ENCODE assay signal across 4 fruit fly cellular contexts in genomic region chr2L:18310489-18310888, dm6.
TF ChIP-seq lines count a peak whose summit lies in the region.

No protein-coding gene starts in this region.

- TF ChIP-seq CTCF in whole organism, embryonic (GFP tag; optimal IDR thresholded peaks at IDR 0.05; lab: Kevin White, UChicago): no peak

TF ChIP-seq in whole organism, embryonic, 481 proteins besides CTCF, POLR2A, EP300 and RAD21 (continues in another document):
- TF ChIP-seq Xrp1 (GFP tag; IDR thresholded peaks at IDR 0.05; lab: Robert Waterston, UW) (peak; percentile 85), CG14860 (GFP tag; IDR thresholded peaks at IDR 0.05; lab: Robert Waterston, UW; ENCODE audit: partially characterized antibody) (no peak), zf30C (GFP tag; optimal IDR thresholded peaks at IDR 0.05; lab: Kevin White, UChicago) (no peak), CG18476 (GFP tag; optimal IDR thresholded peaks at IDR 0.05; lab: Kevin White, UChicago) (peak; percentile 3), CG15011 (GFP tag; optimal IDR thresholded peaks at IDR 0.05; lab: Kevin White, UChicago) (peak; percentile 38), CG15696 (tag; optimal IDR thresholded peaks at IDR 0.05; lab: Kevin White, UChicago) (peak; percentile 57), gem (tag; optimal IDR thresholded peaks at IDR 0.05; lab: Kevin White, UChicago) (peak; percentile 84), Rfx (GFP tag; IDR thresholded peaks at IDR 0.05; lab: Robert Waterston, UW) (0 out of 2 replicates have a peak, but pooled peaks have one; percentile 9), HHEX (GFP tag; optimal IDR thresholded peaks at IDR 0.05; lab: Kevin White, UChicago) (peak; percentile 44), row (GFP tag; IDR thresholded peaks at IDR 0.05; lab: Robert Waterston, UW) (peak; percentile 72), CG2889 (GFP tag; IDR thresholded peaks at IDR 0.05; lab: Robert Waterston, UW) (no peak), CG2129 (GFP tag; IDR thresholded peaks at IDR 0.05; lab: Robert Waterston, UW; ENCODE audit: partially characterized antibody) (no peak), Ada2b (GFP tag; IDR thresholded peaks at IDR 0.05; lab: Robert Waterston, UW) (peak; percentile 80), Hr3 (GFP tag; optimal IDR thresholded peaks at IDR 0.05; lab: Kevin White, UChicago) (peak; percentile 48), Fer2 (tag; optimal IDR thresholded peaks at IDR 0.05; lab: Kevin White, UChicago) (no peak), vvl (GFP tag; IDR thresholded peaks at IDR 0.05; lab: Robert Waterston, UW) (peak; percentile 58), CG12155 (GFP tag; optimal IDR thresholded peaks at IDR 0.05; lab: Kevin White, UChicago) (peak; percentile 46), dmrt11E (tag; optimal IDR thresholded peaks at IDR 0.05; lab: Kevin White, UChicago) (peak; percentile 80), lola (GFP tag; optimal IDR thresholded peaks at IDR 0.05; lab: Kevin White, UChicago) (peak in 1 of 3 experiments; percentile 74), CG3163 (GFP tag; optimal IDR thresholded peaks at IDR 0.05; lab: Kevin White, UChicago) (no peak), Rx (GFP tag; IDR thresholded peaks at IDR 0.05; lab: Robert Waterston, UW) (peak; percentile 41; the same call in 1 of the 2 replicates), CG12391 (tag; optimal IDR thresholded peaks at IDR 0.05; lab: Kevin White, UChicago) (peak; percentile 76)

TF ChIP-seq in whole organism, prepupa, 60 proteins besides CTCF, POLR2A, EP300 and RAD21 (continues in another document):
- TF ChIP-seq spab (GFP tag; optimal IDR thresholded peaks at IDR 0.05; lab: Kevin White, UChicago) (peak; percentile 86), Ets21C (GFP tag; optimal IDR thresholded peaks at IDR 0.05; lab: Kevin White, UChicago) (no peak), CG7368 (GFP tag; optimal IDR thresholded peaks at IDR 0.05; lab: Kevin White, UChicago) (peak; percentile 55), net (GFP tag; optimal IDR thresholded peaks at IDR 0.05; lab: Kevin White, UChicago) (peak; percentile 72), Hr4 (GFP tag; optimal IDR thresholded peaks at IDR 0.05; lab: Kevin White, UChicago) (peak; percentile 54), CG6792 (GFP tag; optimal IDR thresholded peaks at IDR 0.05; lab: Kevin White, UChicago) (peak; percentile 75), CG11762 (GFP tag; optimal IDR thresholded peaks at IDR 0.05; lab: Kevin White, UChicago; ENCODE audit: insufficient read depth) (peak; percentile 70), Lpt (GFP tag; optimal IDR thresholded peaks at IDR 0.05; lab: Kevin White, UChicago) (peak; percentile 62), CG11902 (GFP tag; optimal IDR thresholded peaks at IDR 0.05; lab: Kevin White, UChicago) (peak; percentile 35), CG8119 (GFP tag; IDR thresholded peaks at IDR 0.05; lab: Robert Waterston, UW) (peak; percentile 82), Blimp-1 (GFP tag; optimal IDR thresholded peaks at IDR 0.05; lab: Kevin White, UChicago) (peak; percentile 59), CG9139 (GFP tag; optimal IDR thresholded peaks at IDR 0.05; lab: Kevin White, UChicago) (peak; percentile 35), CG3032 (tag; optimal IDR thresholded peaks at IDR 0.05; lab: Kevin White, UChicago) (peak; percentile 85), dsx (GFP tag; optimal IDR thresholded peaks at IDR 0.05; lab: Kevin White, UChicago; ENCODE audit: poor library complexity, severe bottlenecking) (peak; percentile 57), Smox (GFP tag; optimal IDR thresholded peaks at IDR 0.05; lab: Kevin White, UChicago) (peak; percentile 68), Met (GFP tag; optimal IDR thresholded peaks at IDR 0.05; lab: Kevin White, UChicago) (peak; percentile 85), CG11294 (GFP tag; IDR thresholded peaks at IDR 0.05; lab: Robert Waterston, UW) (peak; percentile 64), CG6163 (GFP tag; IDR thresholded peaks at IDR 0.05; lab: Robert Waterston, UW) (peak; percentile 87), Sox102F (GFP tag; optimal IDR thresholded peaks at IDR 0.05; lab: Kevin White, UChicago) (peak; percentile 83), Gug (GFP tag; IDR thresholded peaks at IDR 0.05; lab: Robert Waterston, UW) (peak; percentile 41), CG10631 (GFP tag; optimal IDR thresholded peaks at IDR 0.05; lab: Kevin White, UChicago) (peak; percentile 79), vri (GFP tag; optimal IDR thresholded peaks at IDR 0.05; lab: Kevin White, UChicago) (peak; percentile 77), OdsH (GFP tag; optimal IDR thresholded peaks at IDR 0.05; lab: Kevin White, UChicago) (peak; percentile 84)

TF ChIP-seq in whole organism, pupa, 21 proteins besides CTCF, POLR2A, EP300 and RAD21:
- TF ChIP-seq CG9948 (tag; optimal IDR thresholded peaks at IDR 0.05; lab: Kevin White, UChicago) (peak; percentile 88), Pif1A (GFP tag; optimal IDR thresholded peaks at IDR 0.05; lab: Kevin White, UChicago) (peak; percentile 74), fd96Ca (GFP tag; IDR thresholded peaks at IDR 0.05; lab: Robert Waterston, UW) (peak; percentile 78), CG32121 (GFP tag; IDR thresholded peaks at IDR 0.05; lab: Robert Waterston, UW) (peak; percentile 77), gl (tag; optimal IDR thresholded peaks at IDR 0.05; lab: Kevin White, UChicago) (peak; percentile 59), Snoo (tag; optimal IDR thresholded peaks at IDR 0.05; lab: Kevin White, UChicago) (peak; percentile 72), CG17806 (tag; optimal IDR thresholded peaks at IDR 0.05; lab: Kevin White, UChicago) (peak; percentile 85), CG10348 (GFP tag; IDR thresholded peaks at IDR 0.05; lab: Robert Waterston, UW) (no peak), CG8301 (tag; optimal IDR thresholded peaks at IDR 0.05; lab: Kevin White, UChicago) (peak; percentile 84), Ets98B (GFP tag; IDR thresholded peaks at IDR 0.05; lab: Robert Waterston, UW) (peak; percentile 77), EcR (GFP tag; optimal IDR thresholded peaks at IDR 0.05; lab: Kevin White, UChicago) (no peak), CG8159 (tag; optimal IDR thresholded peaks at IDR 0.05; lab: Kevin White, UChicago) (peak; percentile 86), D1 (tag; optimal IDR thresholded peaks at IDR 0.05; lab: Kevin White, UChicago) (peak; percentile 62), CG13204 (GFP tag; optimal IDR thresholded peaks at IDR 0.05; lab: Kevin White, UChicago) (peak; percentile 48), Pif1B (GFP tag; optimal IDR thresholded peaks at IDR 0.05; lab: Kevin White, UChicago) (peak; percentile 74), CG34367 (tag; optimal IDR thresholded peaks at IDR 0.05; lab: Kevin White, UChicago) (peak; percentile 75), CG15710 (tag; optimal IDR thresholded peaks at IDR 0.05; lab: Kevin White, UChicago) (peak; percentile 83), CG4496 (GFP tag; IDR thresholded peaks at IDR 0.05; lab: Robert Waterston, UW) (peak; percentile 85), CG12605 (GFP tag; IDR thresholded peaks at IDR 0.05; lab: Robert Waterston, UW) (peak; percentile 76; the same call in 1 of the 2 replicates), rn (GFP tag; IDR thresholded peaks at IDR 0.05; lab: Robert Waterston, UW) (peak; percentile 42; the same call in 1 of the 2 replicates), CG14655 (GFP tag; optimal IDR thresholded peaks at IDR 0.05; lab: Kevin White, UChicago) (peak; percentile 90)

TF ChIP-seq in whole organism, wandering third instar larva, 38 proteins besides CTCF, POLR2A, EP300 and RAD21 (continues in another document):
- TF ChIP-seq OdsH (GFP tag; optimal IDR thresholded peaks at IDR 0.05; lab: Kevin White, UChicago) (peak; percentile 82), HLH106 (tag; optimal IDR thresholded peaks at IDR 0.05; lab: Kevin White, UChicago) (peak; percentile 89), woc (GFP tag; optimal IDR thresholded peaks at IDR 0.05; lab: Kevin White, UChicago) (peak; percentile 21), ey (GFP tag; optimal IDR thresholded peaks at IDR 0.05; lab: Kevin White, UChicago) (peak; percentile 57), Hnf4 (GFP tag; optimal IDR thresholded peaks at IDR 0.05; lab: Kevin White, UChicago) (peak; percentile 81), dl (GFP tag; optimal IDR thresholded peaks at IDR 0.05; lab: Kevin White, UChicago; ENCODE audit: insufficient read depth in 1 of 2, partially characterized antibody in 2 of 2) (no peak), Rel (GFP tag; optimal IDR thresholded peaks at IDR 0.05; lab: Kevin White, UChicago) (no peak), Rel (tag; optimal IDR thresholded peaks at IDR 0.05; lab: Kevin White, UChicago) (no peak), dsf (GFP tag; optimal IDR thresholded peaks at IDR 0.05; lab: Kevin White, UChicago; ENCODE audit: borderline replicate concordance) (peak; percentile 52), tai (GFP tag; optimal IDR thresholded peaks at IDR 0.05; lab: Kevin White, UChicago) (peak; percentile 49), N (GFP tag; optimal IDR thresholded peaks at IDR 0.05; lab: Kevin White, UChicago) (no peak), lola (GFP tag; optimal IDR thresholded peaks at IDR 0.05; lab: Kevin White, UChicago) (no peak), sv (GFP tag; optimal IDR thresholded peaks at IDR 0.05; lab: Kevin White, UChicago) (peak; percentile 34), CrebA (GFP tag; optimal IDR thresholded peaks at IDR 0.05; lab: Kevin White, UChicago; ENCODE audit: borderline replicate concordance) (peak; percentile 27), foxo (GFP tag; optimal IDR thresholded peaks at IDR 0.05; lab: Kevin White, UChicago) (peak in 1 of 2 experiments; percentile 90), psq (GFP tag; optimal IDR thresholded peaks at IDR 0.05; lab: Kevin White, UChicago) (peak; percentile 74), Mio (GFP tag; optimal IDR thresholded peaks at IDR 0.05; lab: Kevin White, UChicago) (no peak), Dfd (GFP tag; optimal IDR thresholded peaks at IDR 0.05; lab: Kevin White, UChicago) (no peak), Myc (optimal IDR thresholded peaks at IDR 0.05; lab: Kevin White, UChicago) (no peak), h (GFP tag; optimal IDR thresholded peaks at IDR 0.05; lab: Kevin White, UChicago) (peak; percentile 77), Jra (GFP tag; optimal IDR thresholded peaks at IDR 0.05; lab: Kevin White, UChicago) (peak; percentile 38), rgr (GFP tag; optimal IDR thresholded peaks at IDR 0.05; lab: Kevin White, UChicago) (peak; percentile 85), usp (GFP tag; optimal IDR thresholded peaks at IDR 0.05; lab: Kevin White, UChicago) (no peak), GATAd (GFP tag; optimal IDR thresholded peaks at IDR 0.05; lab: Kevin White, UChicago) (no peak), br (GFP tag; optimal IDR thresholded peaks at IDR 0.05; lab: Kevin White, UChicago) (peak; percentile 78), Sp1 (GFP tag; optimal IDR thresholded peaks at IDR 0.05; lab: Kevin White, UChicago) (peak; percentile 91), pan (optimal IDR thresholded peaks at IDR 0.05; lab: Kevin White, UChicago) (no peak), Hr78 (GFP tag; optimal IDR thresholded peaks at IDR 0.05; lab: Kevin White, UChicago) (no peak), dmrt93B (GFP tag; optimal IDR thresholded peaks at IDR 0.05; lab: Kevin White, UChicago) (peak; percentile 63), jim (GFP tag; optimal IDR thresholded peaks at IDR 0.05; lab: Kevin White, UChicago) (no peak), CG32264 (GFP tag; optimal IDR thresholded peaks at IDR 0.05; lab: Kevin White, UChicago) (no peak), fru (GFP tag; optimal IDR thresholded peaks at IDR 0.05; lab: Kevin White, UChicago) (peak; percentile 80)

Comparison
In these comparisons a context has a peak if more than half of its experiments do, and no peak if none do; other contexts are left out.
1. Of the 7 proteins assayed by ChIP-seq in both whole organism, embryonic and whole organism, prepupa: peak only in whole organism, embryonic: none; only in whole organism, prepupa: CG16779, CG6854, Gug, Hr39 and Lpt; in both: Blimp-1 and Sox102F; in neither: 0.